Fruit fly (Drosophila melanogaster): ENCODE results near the gene CG14301.

Gene CG14301

DNA sequence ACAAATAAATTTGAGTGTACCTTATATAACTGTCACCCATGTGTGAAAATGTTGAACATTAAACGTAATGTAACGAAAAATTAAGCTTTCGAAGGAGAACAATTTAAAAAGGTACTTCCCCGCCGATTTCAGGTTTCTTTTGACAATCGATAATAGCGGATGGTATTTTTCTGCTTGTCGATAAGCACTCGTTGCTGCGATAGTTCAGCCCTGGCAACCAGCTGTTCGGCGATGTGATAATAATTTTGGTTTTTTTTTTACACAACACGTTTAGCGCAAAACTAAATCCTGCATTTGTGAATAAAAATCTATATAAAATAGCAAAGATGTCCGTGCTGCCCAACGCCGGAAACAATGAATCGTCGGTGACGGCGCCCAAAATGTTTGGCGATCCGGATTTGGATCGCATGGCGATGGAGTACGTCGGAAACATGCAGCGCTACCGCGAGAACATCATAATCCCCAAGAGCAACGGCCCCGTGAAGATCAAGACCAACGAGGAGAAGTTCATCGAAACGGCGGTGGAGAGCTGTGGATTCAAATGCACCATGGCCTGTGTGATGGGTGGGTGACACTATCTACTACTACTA is 26.5 kb upstream of the CG14301 start, which contains the start of gene CG31229:
TSS of gene CG31229 (plus strand) at position 194 of the 590 bp plus-strand sequence.
- peak; percentile 21; the same call in 1 of the 3 replicates for TF ChIP-seq knrl (GFP tag; IDR thresholded peaks at IDR 0.05; ENCODE audit: partially characterized antibody)
- no peak for TF ChIP-seq CG4404 (GFP tag; IDR thresholded peaks at IDR 0.05)
- TF ChIP-seq usp (GFP tag; optimal IDR thresholded peaks at IDR 0.05), result no peak
- TF ChIP-seq CG4820 (GFP tag; optimal IDR thresholded peaks at IDR 0.05), result no peak
- TF ChIP-seq GATAe (GFP tag; conservative IDR thresholded peaks at IDR 0.05), result no peak
- no peak for TF ChIP-seq Mes4 (GFP tag; optimal IDR thresholded peaks at IDR 0.05)
- TF ChIP-seq nmo (GFP tag; optimal IDR thresholded peaks at IDR 0.05), result peak; percentile 8
- no peak for TF ChIP-seq Hmx (GFP tag; optimal IDR thresholded peaks at IDR 0.05)
- TF ChIP-seq Dll (GFP tag; IDR thresholded peaks at IDR 0.05; ENCODE audit: partially characterized antibody), result peak; percentile 66; the same call in 3 of the 4 replicates
- no peak for TF ChIP-seq CG11093 (GFP tag; IDR thresholded peaks at IDR 0.05)
- TF ChIP-seq Mad (GFP tag; optimal IDR thresholded peaks at IDR 0.05), result no peak
- peak; percentile 56; the same call in 1 of the 3 replicates for TF ChIP-seq HLH4C (GFP tag; IDR thresholded peaks at IDR 0.05; ENCODE audit: partially characterized antibody)
- TF ChIP-seq Kr (GFP tag; optimal IDR thresholded peaks at IDR 0.05), result no peak
- no peak for TF ChIP-seq Doc2 (GFP tag; IDR thresholded peaks at IDR 0.05)
- TF ChIP-seq CG15479 (GFP tag; optimal IDR thresholded peaks at IDR 0.05), result no peak
- TF ChIP-seq corto (GFP tag; optimal IDR thresholded peaks at IDR 0.05), result no peak
- TF ChIP-seq CG31365 (tag; optimal IDR thresholded peaks at IDR 0.05), result no peak
- peak; percentile 76 to 94 for TF ChIP-seq crp (GFP tag; optimal IDR thresholded peaks at IDR 0.05)
- TF ChIP-seq gcm (GFP tag; optimal IDR thresholded peaks at IDR 0.05), result no peak
- TF ChIP-seq CG3281 (GFP tag; optimal IDR thresholded peaks at IDR 0.05), result no peak
- no peak for TF ChIP-seq dpn (GFP tag; optimal IDR thresholded peaks at IDR 0.05)
- TF ChIP-seq Scr (GFP tag; IDR thresholded peaks at IDR 0.05; ENCODE audit: partially characterized antibody), result peak; percentile 64
- TF ChIP-seq gfzf (GFP tag; optimal IDR thresholded peaks at IDR 0.05), result peak; percentile 47
- no peak for TF ChIP-seq Fer3 (tag; optimal IDR thresholded peaks at IDR 0.05)
- TF ChIP-seq Oaz (GFP tag; IDR thresholded peaks at IDR 0.05), result no peak
- TF ChIP-seq CG7928 (GFP tag; optimal IDR thresholded peaks at IDR 0.05), result peak; percentile 91
- TF ChIP-seq onecut (GFP tag; IDR thresholded peaks at IDR 0.05), result no peak
- peak; percentile 6 for TF ChIP-seq trem (tag; optimal IDR thresholded peaks at IDR 0.05)
- no peak for TF ChIP-seq CG16779 (GFP tag; IDR thresholded peaks at IDR 0.05)
- no peak for TF ChIP-seq CG31441 (GFP tag; IDR thresholded peaks at IDR 0.05)
- TF ChIP-seq CG12155 (GFP tag; optimal IDR thresholded peaks at IDR 0.05), result peak; percentile 90
- no peak for TF ChIP-seq slbo (GFP tag; IDR thresholded peaks at IDR 0.05)
- TF ChIP-seq CG6854 (GFP tag; optimal IDR thresholded peaks at IDR 0.05), result no peak
- TF ChIP-seq lab (GFP tag; optimal IDR thresholded peaks at IDR 0.05), result no peak
- TF ChIP-seq CG2129 (GFP tag; IDR thresholded peaks at IDR 0.05; ENCODE audit: partially characterized antibody), result 0 out of 2 replicates have a peak, but pooled peaks have one; percentile 13
- peak; percentile 57 for TF ChIP-seq CG34224 (GFP tag; IDR thresholded peaks at IDR 0.05; ENCODE audit: partially characterized antibody)
- TF ChIP-seq CG6254 (GFP tag; optimal IDR thresholded peaks at IDR 0.05), result no peak
- TF ChIP-seq HLH54F (GFP tag; optimal IDR thresholded peaks at IDR 0.05), result no peak
- 0 out of 3 replicates have a peak, but pooled peaks have one; percentile 34 for TF ChIP-seq Doc3 (GFP tag; IDR thresholded peaks at IDR 0.05; ENCODE audit: partially characterized antibody)
- TF ChIP-seq sna (GFP tag; IDR thresholded peaks at IDR 0.05; ENCODE audit: partially characterized antibody), result peak; percentile 42; the same call in 1 of the 2 replicates
- TF ChIP-seq CG10147 (GFP tag; optimal IDR thresholded peaks at IDR 0.05), result no peak
- TF ChIP-seq Lhr (GFP tag; optimal IDR thresholded peaks at IDR 0.05), result no peak
- peak; percentile 24; the same call in 1 of the 2 replicates for TF ChIP-seq inv (GFP tag; IDR thresholded peaks at IDR 0.05; ENCODE audit: partially characterized antibody)
- TF ChIP-seq Dp (GFP tag; optimal IDR thresholded peaks at IDR 0.05), result peak; percentile 85
- TF ChIP-seq D19B (GFP tag; optimal IDR thresholded peaks at IDR 0.05), result no peak
- TF ChIP-seq pzg (GFP tag; optimal IDR thresholded peaks at IDR 0.05), result peak; percentile 65
- TF ChIP-seq cg (GFP tag; optimal IDR thresholded peaks at IDR 0.05), result no peak
- TF ChIP-seq Pdp1 (GFP tag; optimal IDR thresholded peaks at IDR 0.05), result peak in 1 of 2 experiments; percentile 97
